Worm (Caenorhabditis elegans) whole organism, L4/young adult: Measurements from ENCODE around the gene set-16.

Experiments
- W03F9.2 ChIP-seq: fragments of 150-350 bp; optimal IDR thresholded peaks from 2 replicates; lab custom pipeline; 2014; ENCODE audit warnings: missing biosample characterization, missing genetic modification characterization
- dao-5 ChIP-seq: sonication (generic microtip); optimal IDR thresholded peaks from 2 replicates; lab custom pipeline; 2016; ENCODE audit warnings: missing genotype, missing genetic modification characterization, moderate library complexity, missing compliant biosample characterization

DNA sequence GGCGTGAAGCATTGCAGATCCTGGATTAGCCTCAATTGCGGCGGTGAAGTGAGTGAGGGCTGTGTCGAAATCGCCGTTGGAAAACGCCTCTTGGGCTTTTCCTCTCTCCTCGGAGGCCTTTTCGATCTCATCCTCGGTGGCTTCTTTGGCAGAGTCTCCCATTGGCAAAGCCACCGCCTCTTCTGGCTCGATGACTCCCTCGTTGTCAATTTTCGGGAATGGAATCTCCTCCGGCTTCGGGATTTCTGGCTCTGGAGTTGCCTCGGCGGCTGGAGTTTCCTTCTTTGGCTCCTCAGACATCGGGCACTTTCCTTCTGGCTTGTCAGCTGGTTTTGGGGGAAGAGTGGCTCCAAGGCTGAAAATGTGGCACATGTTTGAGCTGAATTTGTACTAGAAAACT lies 22.0 kb upstream of the set-16 start:
- TF ChIP-seq dao-5 (no peak), W03F9.2 (tag; lab: Kevin White, UChicago) (no peak)
